Worm (Caenorhabditis elegans): ENCODE results near the gene F36H5.18.
"Not testable (repeated sequence)": the region's sequence is repeated elsewhere in the genome, so short reads cannot be mapped to it uniquely, and the experiment has no call there.

DNA sequence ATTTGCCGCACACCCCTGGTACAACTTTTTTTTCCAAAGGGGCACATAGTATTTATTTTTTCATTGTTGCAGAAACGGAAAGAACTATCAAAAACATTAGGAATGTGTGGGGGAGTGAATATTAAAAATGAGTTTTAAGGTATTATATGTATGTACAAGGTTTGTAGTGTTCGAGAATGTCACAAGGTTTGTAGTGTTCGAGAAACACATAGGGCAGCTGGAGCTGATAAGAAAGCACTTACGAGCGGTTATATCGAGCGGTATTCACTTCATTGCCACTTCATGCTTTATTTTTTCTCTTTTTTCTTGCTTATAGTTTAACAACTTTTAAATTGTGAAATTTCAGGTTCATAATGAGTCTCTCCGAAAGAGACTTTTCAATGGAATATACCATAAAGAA, 7.8 kb downstream of the F36H5.18 start:
- not testable (repeated sequence) for TF ChIP-seq nhr-28, egl-5, ceh-82 (tag; optimal IDR thresholded peaks at IDR 0.05)
